Worm (Caenorhabditis elegans) whole organism, L1 larva: ENCODE measurements around the gene neg-1.

Source experiments
- C16A3.4 ChIP-seq: fragments of 150-350 bp; optimal IDR thresholded peaks from 2 replicates; lab custom pipeline; 2014; ENCODE audit warnings: missing biosample characterization, missing genetic modification characterization
- C34B4.2 ChIP-seq: sonication (generic microtip); optimal IDR thresholded peaks from 2 replicates; lab custom pipeline; 2017; ENCODE audit warnings: mild to moderate bottlenecking, missing genetic modification characterization, missing compliant biosample characterization
- F16B12.6 ChIP-seq: fragments of 150-350 bp; optimal IDR thresholded peaks from 2 replicates; lab custom pipeline; 2014; ENCODE audit warnings: missing biosample characterization, missing genetic modification characterization
- Y116A8C.19 ChIP-seq: sonication (generic microtip); optimal IDR thresholded peaks from 2 replicates; lab custom pipeline; 2016; ENCODE audit warnings: missing compliant biosample characterization, missing genetic modification characterization, borderline replicate concordance
- aly-2 ChIP-seq: fragments of 150-350 bp; optimal IDR thresholded peaks from 2 replicates; lab custom pipeline; 2014; ENCODE audit warnings: missing biosample characterization, missing genetic modification characterization
- ceh-82 ChIP-seq, 3 experiments: fragments of 150-350 bp in 1 of 3; sonication (generic microtip) in 2 of 3; optimal IDR thresholded peaks; 2 replicates each; lab custom pipeline; 2014 to 2017; ENCODE audit warnings: missing biosample characterization in 3 of 3, missing genetic modification characterization in 3 of 3
- dpl-1 ChIP-seq, 3 experiments: fragments of 150-350 bp in 2 of 3; sonication (generic microtip) in 1 of 3; optimal IDR thresholded peaks; 2 replicates each; lab custom pipeline; 2014 to 2017; ENCODE audit warnings: missing biosample characterization in 3 of 3, missing genetic modification characterization in 3 of 3, missing genetic modification reagents in 3 of 3
- dsc-1 ChIP-seq: sonication (generic microtip); optimal IDR thresholded peaks from 2 replicates; lab custom pipeline; 2016; ENCODE audit warnings: mild to moderate bottlenecking, missing genetic modification characterization, missing compliant biosample characterization
- efl-1 ChIP-seq, 4 experiments: fragments of 150-350 bp; optimal IDR thresholded peaks in 3 of 4; peaks in 1 of 4; 1 replicate in 1 of 4; 2 replicates in 3 of 4; lab custom pipeline; 2014; ENCODE audit warnings: missing biosample characterization in 2 of 4, missing genetic modification characterization in 2 of 4, missing genetic modification reagents in 2 of 4
- efl-3 ChIP-seq: fragments of 200-800 bp; sonication (Bioruptor generic); optimal IDR thresholded peaks from 2 replicates; lab custom pipeline; 2018; ENCODE audit warnings: mild to moderate bottlenecking, missing genetic modification characterization, missing compliant biosample characterization
- elt-2 ChIP-seq: sonication (generic microtip); optimal IDR thresholded peaks from 2 replicates; lab custom pipeline; 2016; ENCODE audit warnings: missing genetic modification characterization, mild to moderate bottlenecking, inconsistent platforms, missing compliant biosample characterization, missing genetic modification reagents
- elt-3 ChIP-seq, 6 experiments: fragments of 150-350 bp in 1 of 6; sonication (generic microtip); optimal IDR thresholded peaks; 2 replicates each; lab custom pipeline; 2017 to 2018; ENCODE audit warnings: missing biosample characterization in 6 of 6, missing genetic modification characterization in 6 of 6, inconsistent platforms in 1 of 6
- fkh-8 ChIP-seq: sonication (generic microtip); optimal IDR thresholded peaks from 2 replicates; lab custom pipeline; 2016; ENCODE audit warnings: mild to moderate bottlenecking, missing genetic modification characterization, missing compliant biosample characterization
- grh-1 ChIP-seq: fragments of 200-800 bp; sonication (Bioruptor generic); IDR thresholded peaks from 2 replicates; pipeline ENCODE4 v1.3.6; 2022; ENCODE audit warnings: missing genetic modification reagents, missing genetic modification characterization, missing compliant biosample characterization
- hlh-4 ChIP-seq: sonication (generic microtip); optimal IDR thresholded peaks from 2 replicates; lab custom pipeline; 2016; ENCODE audit warnings: mild to moderate bottlenecking, missing genetic modification characterization, missing compliant biosample characterization
- irx-1 ChIP-seq: sonication (generic microtip); optimal IDR thresholded peaks from 2 replicates; lab custom pipeline; 2016; ENCODE audit warnings: missing genetic modification characterization, missing compliant biosample characterization
- isw-1 ChIP-seq: fragments of 200-800 bp; sonication (Bioruptor generic); IDR thresholded peaks from 2 replicates; pipeline ENCODE4 v1.3.6; 2022; ENCODE audit warnings: missing genetic modification characterization, missing compliant biosample characterization
- jun-1 ChIP-seq: fragments of 150-350 bp; optimal IDR thresholded peaks from 2 replicates; lab custom pipeline; 2014; ENCODE audit warnings: missing biosample characterization, missing genetic modification reagents, missing genetic modification characterization
- lin-13 ChIP-seq: fragments of 150-350 bp; optimal IDR thresholded peaks from 2 replicates; lab custom pipeline; 2014; ENCODE audit warnings: missing biosample characterization, missing genetic modification reagents, missing genetic modification characterization
- lin-14 ChIP-seq: fragments of 200-800 bp; sonication (Bioruptor generic); optimal IDR thresholded peaks from 2 replicates; lab custom pipeline; 2018; ENCODE audit warnings: mild to moderate bottlenecking, missing genetic modification characterization, moderate library complexity, missing compliant biosample characterization
- lin-35 ChIP-seq, 2 experiments: fragments of 150-350 bp; optimal IDR thresholded peaks; 2 replicates each; lab custom pipeline; 2014; ENCODE audit warnings: missing biosample characterization in 2 of 2, missing genetic modification characterization in 2 of 2, missing genetic modification reagents in 2 of 2
- lsy-2 ChIP-seq, 2 experiments: fragments of 150-350 bp; optimal IDR thresholded peaks; 2 replicates each; lab custom pipeline; 2014; ENCODE audit warnings: missing biosample characterization in 2 of 2, missing genetic modification characterization in 2 of 2
- mab-9 ChIP-seq: fragments of 200-800 bp; sonication (Bioruptor generic); IDR thresholded peaks from 2 replicates; pipeline ENCODE4 v1.3.6; 2022; ENCODE audit warnings: missing genetic modification reagents, missing genetic modification characterization, missing compliant biosample characterization
- mdl-1 ChIP-seq, 2 experiments: fragments of 150-350 bp; optimal IDR thresholded peaks; 2 replicates each; lab custom pipeline; 2014 to 2017; ENCODE audit warnings: missing biosample characterization in 2 of 2, missing genetic modification characterization in 2 of 2, inconsistent platforms in 1 of 2
- nhr-19 ChIP-seq: fragments of 200-800 bp; sonication (Bioruptor generic); conservative IDR thresholded peaks from 2 replicates; pipeline ENCODE4 v1.3.6; 2022; ENCODE audit warnings: missing genetic modification characterization, missing compliant biosample characterization
- nhr-20 ChIP-seq: sonication (generic microtip); optimal IDR thresholded peaks from 2 replicates; lab custom pipeline; 2016; ENCODE audit warnings: mild to moderate bottlenecking, missing genetic modification characterization, missing compliant biosample characterization
- nhr-28 ChIP-seq: fragments of 150-350 bp; optimal IDR thresholded peaks from 2 replicates; lab custom pipeline; 2014; ENCODE audit warnings: missing biosample characterization, missing genetic modification characterization
- nhr-47 ChIP-seq: sonication (generic microtip); optimal IDR thresholded peaks from 2 replicates; lab custom pipeline; 2016; ENCODE audit warnings: mild to moderate bottlenecking, missing genetic modification characterization, moderate library complexity, missing compliant biosample characterization
- nhr-71 ChIP-seq: sonication (generic microtip); optimal IDR thresholded peaks from 2 replicates; lab custom pipeline; 2016; ENCODE audit warnings: mild to moderate bottlenecking, missing genetic modification characterization, moderate library complexity, missing compliant biosample characterization
- nhr-85 ChIP-seq: sonication (generic microtip); peaks from one replicate; lab custom pipeline; 2016; ENCODE audit warnings: missing genetic modification characterization, inconsistent platforms, missing compliant biosample characterization
- nhr-90 ChIP-seq: sonication (generic microtip); optimal IDR thresholded peaks from 2 replicates; lab custom pipeline; 2016; ENCODE audit warnings: mild to moderate bottlenecking, missing genetic modification characterization, missing compliant biosample characterization; ENCODE audit not compliant: poor library complexity
- pag-3 ChIP-seq: sonication (generic microtip); optimal IDR thresholded peaks from 2 replicates; lab custom pipeline; 2017; ENCODE audit warnings: missing genetic modification characterization, mild to moderate bottlenecking, missing compliant biosample characterization, antibody characterized with exemption, borderline replicate concordance; ENCODE audit not compliant: insufficient read depth
- rnt-1 ChIP-seq: sonication (generic microtip); optimal IDR thresholded peaks from 2 replicates; lab custom pipeline; 2016; ENCODE audit warnings: mild to moderate bottlenecking, missing genetic modification characterization, moderate library complexity, missing compliant biosample characterization
- skn-1 ChIP-seq: fragments of 150-350 bp; optimal IDR thresholded peaks from 2 replicates; lab custom pipeline; 2014; ENCODE audit warnings: missing biosample characterization, missing genetic modification characterization
- snpc-4 ChIP-seq: fragments of 150-350 bp; optimal IDR thresholded peaks from 2 replicates; lab custom pipeline; 2014; ENCODE audit warnings: missing biosample characterization, missing genetic modification characterization
- snu-23 ChIP-seq: sonication (generic microtip); optimal IDR thresholded peaks from 2 replicates; lab custom pipeline; 2016; ENCODE audit warnings: missing genetic modification characterization, missing compliant biosample characterization
- sup-37 ChIP-seq: fragments of 200-800 bp; sonication (Bioruptor generic); optimal IDR thresholded peaks from 2 replicates; lab custom pipeline; 2018; ENCODE audit warnings: mild to moderate bottlenecking, missing genetic modification characterization, missing compliant biosample characterization
- swsn-7 ChIP-seq: sonication (generic microtip); optimal IDR thresholded peaks from 2 replicates; lab custom pipeline; 2016; ENCODE audit warnings: missing genetic modification characterization, missing compliant biosample characterization
- tbx-2 ChIP-seq: sonication (generic microtip); optimal IDR thresholded peaks from 2 replicates; lab custom pipeline; 2016; ENCODE audit warnings: missing genetic modification characterization, missing compliant biosample characterization
- unc-30 ChIP-seq: sonication (generic microtip); optimal IDR thresholded peaks from 2 replicates; lab custom pipeline; 2017; ENCODE audit warnings: missing biosample characterization, missing genetic modification characterization
- unc-62 ChIP-seq: fragments of 150-350 bp; optimal IDR thresholded peaks from 2 replicates; lab custom pipeline; 2014; ENCODE audit warnings: missing biosample characterization, missing genetic modification reagents, missing genetic modification characterization
- unc-86 ChIP-seq: sonication (generic microtip); optimal IDR thresholded peaks from 2 replicates; lab custom pipeline; 2016; ENCODE audit warnings: missing genetic modification characterization, missing compliant biosample characterization
- vab-15 ChIP-seq: sonication (generic microtip); optimal IDR thresholded peaks from 2 replicates; lab custom pipeline; 2017; ENCODE audit warnings: missing genotype, mild to moderate bottlenecking, missing genetic modification characterization, missing compliant biosample characterization
- xbp-1 ChIP-seq: sonication (generic microtip); optimal IDR thresholded peaks from 2 replicates; lab custom pipeline; 2016; ENCODE audit warnings: missing genetic modification characterization, missing compliant biosample characterization
- ztf-11 ChIP-seq, 2 experiments: sonication (generic microtip); optimal IDR thresholded peaks; 2 replicates each; lab custom pipeline; 2016 to 2017; ENCODE audit warnings: missing genetic modification characterization in 2 of 2, missing biosample characterization in 1 of 2, missing compliant biosample characterization in 1 of 2
- ztf-4 ChIP-seq: fragments of 150-350 bp; optimal IDR thresholded peaks from 2 replicates; lab custom pipeline; 2014; ENCODE audit warnings: missing biosample characterization, missing genetic modification characterization

Gene neg-1

DNA sequence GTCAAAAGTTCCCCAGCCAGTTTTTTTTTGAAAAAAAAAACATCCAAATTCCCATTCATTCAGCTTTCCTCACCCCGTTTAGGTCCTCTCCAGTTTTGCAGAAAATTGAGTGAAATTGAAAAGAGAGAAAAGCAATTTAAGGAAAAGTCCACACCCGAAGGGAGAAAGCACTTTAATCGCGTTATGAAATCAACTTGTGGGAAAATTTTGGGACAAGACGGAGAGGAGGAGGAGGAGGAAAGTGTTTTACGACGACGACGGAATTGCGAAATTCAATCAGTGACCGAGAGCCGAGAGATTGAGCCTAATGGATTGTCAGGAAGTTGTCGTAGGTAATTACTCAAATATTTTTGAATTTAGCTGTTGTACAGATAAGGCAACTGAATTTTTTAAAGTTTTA lies 17.3 kb downstream of the neg-1 start (continued):
- no peak for TF ChIP-seq pag-3
- no peak for TF ChIP-seq unc-86 (tag; lab: Kevin White, UChicago)
- TF ChIP-seq elt-3 (tag; optimal IDR thresholded peaks at IDR 0.05; lab: Kevin White, UChicago): no peak
- TF ChIP-seq C16A3.4: no peak
- no peak for TF ChIP-seq ztf-4 (tag; lab: Kevin White, UChicago)
- TF ChIP-seq tbx-2 (tag; lab: Kevin White, UChicago): peak; percentile 64
- TF ChIP-seq skn-1 (tag; lab: Kevin White, UChicago): peak; percentile 38
- TF ChIP-seq vab-15: no peak

DNA sequence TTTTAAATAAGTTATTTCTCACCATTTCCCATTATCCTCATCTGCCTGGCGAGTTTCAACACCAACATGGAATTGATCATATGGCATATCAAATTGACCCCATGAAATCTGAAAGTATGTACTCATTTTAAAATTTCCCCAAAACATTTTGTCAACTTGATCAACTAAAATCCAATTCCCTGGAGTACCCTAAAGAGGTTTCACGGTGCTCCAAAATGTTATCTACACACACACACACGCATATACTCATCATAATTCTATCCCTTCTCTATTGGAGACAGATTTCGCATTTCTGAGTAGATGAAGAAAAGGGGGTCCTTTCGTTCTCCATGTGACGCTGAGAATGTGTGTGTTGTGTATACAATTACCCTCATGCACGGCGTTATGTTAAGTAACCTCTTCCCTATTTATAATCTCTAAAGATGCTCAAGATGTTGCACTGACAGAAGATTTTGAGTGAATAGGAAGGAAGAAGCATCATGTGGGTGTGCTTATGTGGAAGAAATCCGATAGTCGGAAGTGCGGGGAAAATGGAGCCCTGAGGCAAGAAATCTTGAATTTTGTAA lies 18.5 kb downstream of the neg-1 start:
- TF ChIP-seq hlh-4 (tag; lab: Kevin White, UChicago): no peak
- TF ChIP-seq nhr-71 (tag; lab: Kevin White, UChicago): peak; percentile 24
- TF ChIP-seq C34B4.2 (tag; lab: Kevin White, UChicago): no peak
- no peak for TF ChIP-seq Y116A8C.19 (tag; lab: Kevin White, UChicago)
- TF ChIP-seq ztf-11 (tag; optimal IDR thresholded peaks at IDR 0.05; lab: Kevin White, UChicago): no peak
- no peak for TF ChIP-seq nhr-85 (tag; lab: Kevin White, UChicago)
- peak; percentile 52 for TF ChIP-seq lin-14 (GFP tag; lab: Kevin White, UChicago)

DNA sequence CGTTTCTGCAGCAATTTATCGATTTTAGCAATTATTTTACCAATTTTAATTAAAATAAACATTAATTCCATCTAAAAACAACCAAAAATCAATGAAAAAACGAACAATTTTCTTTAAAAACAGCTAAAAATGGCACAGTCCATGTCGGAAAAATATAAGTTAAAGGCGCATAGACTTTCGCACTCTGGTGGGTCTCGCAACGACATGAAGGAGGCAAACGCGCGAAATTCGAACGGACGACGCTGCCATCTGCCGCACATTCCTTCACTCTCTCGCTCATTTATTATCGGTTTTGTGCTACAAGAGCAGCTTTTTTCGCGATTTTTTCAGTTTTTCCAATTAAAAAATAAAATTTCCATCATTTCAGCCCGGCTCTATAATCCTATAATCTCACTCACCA lies 27.9 kb downstream of the neg-1 start, which contains the start of gene mcm-7:
TSS of gene mcm-7 (plus strand) at position 368 of the 400 bp plus-strand sequence.
- TF ChIP-seq swsn-7 (tag; lab: Kevin White, UChicago) (peak; percentile 38), nhr-47 (tag; lab: Kevin White, UChicago) (peak; percentile 58), fkh-8 (peak; percentile 30), elt-2 (tag; lab: Kevin White, UChicago) (no peak), irx-1 (tag; lab: Kevin White, UChicago) (peak; percentile 12), nhr-20 (tag; lab: Kevin White, UChicago) (peak; percentile 52), lin-14 (GFP tag; lab: Kevin White, UChicago) (peak; percentile 38), grh-1 (GFP tag; lab: Robert Waterston, UW) (peak; percentile 14; the same call in 1 of the 2 replicates), mab-9 (no peak), aly-2 (tag; lab: Kevin White, UChicago) (no peak), tbx-2 (tag; lab: Kevin White, UChicago) (peak; percentile 56), dpl-1 (GFP tag; optimal IDR thresholded peaks at IDR 0.05; lab: Kevin White, UChicago) (peak; percentile 91 to 96 (median 95)), unc-86 (tag; lab: Kevin White, UChicago) (peak; percentile 37), unc-62 (no peak), nhr-19 (peak; percentile 39), snu-23 (peak; percentile 64), efl-3 (GFP tag; lab: Kevin White, UChicago) (no peak), ztf-11 (tag; optimal IDR thresholded peaks at IDR 0.05; lab: Kevin White, UChicago) (no peak), nhr-28 (tag; lab: Kevin White, UChicago) (no peak), efl-1 (optimal IDR thresholded peaks at IDR 0.05; lab: Kevin White, UChicago) (peak; percentile 95 to 96), efl-1 (GFP tag; optimal IDR thresholded peaks at IDR 0.05 in 1 of 2; lab: Kevin White, UChicago) (peak; percentile 96 to 100), sup-37 (GFP tag; lab: Kevin White, UChicago) (no peak), lsy-2 (tag; optimal IDR thresholded peaks at IDR 0.05; lab: Kevin White, UChicago) (peak; percentile 64 to 86), lin-13 (peak; percentile 16), unc-30 (no peak), nhr-85 (tag; lab: Kevin White, UChicago) (peak; percentile 55), F16B12.6 (tag; lab: Kevin White, UChicago) (peak; percentile 37), nhr-90 (peak; percentile 19), rnt-1 (tag; lab: Kevin White, UChicago) (peak; percentile 60), snpc-4 (tag; lab: Kevin White, UChicago) (peak; percentile 17), mdl-1 (tag; optimal IDR thresholded peaks at IDR 0.05; lab: Kevin White, UChicago) (peak in 1 of 2 experiments; percentile 53), xbp-1 (tag; lab: Kevin White, UChicago) (peak; percentile 46), skn-1 (tag; lab: Kevin White, UChicago) (peak; percentile 52), jun-1 (peak; percentile 18), isw-1 (GFP tag; lab: Robert Waterston, UW) (no peak; the same call in 1 of the 2 replicates), ceh-82 (tag; optimal IDR thresholded peaks at IDR 0.05; lab: Kevin White, UChicago) (peak in 2 of 3 experiments; percentile 15 to 75), elt-3 (tag; optimal IDR thresholded peaks at IDR 0.05; lab: Kevin White, UChicago) (peak in 2 of 6 experiments; percentile 11 to 58), lin-35 (GFP tag; optimal IDR thresholded peaks at IDR 0.05; lab: Kevin White, UChicago) (peak; percentile 94 to 98), dsc-1 (peak; percentile 12), C16A3.4 (peak; percentile 85)
